Fruit fly (Drosophila melanogaster): ENCODE data around the gene CG15042.
A peak's percentile ranks its signal among the peaks of the same experiment; 100 is the strongest.

Gene CG15042

dm6 chrX:18517415-18517814, 10.7 kb downstream of the CG15042 start (continued):
- no peak for TF ChIP-seq CG18764 (GFP tag; optimal IDR thresholded peaks at IDR 0.05)
- no peak for TF ChIP-seq CG7271 (tag; optimal IDR thresholded peaks at IDR 0.05)
- peak; percentile 51 for TF ChIP-seq CG2712 (tag; optimal IDR thresholded peaks at IDR 0.05)
- TF ChIP-seq CG1233 (GFP tag; optimal IDR thresholded peaks at IDR 0.05) = no peak
- no peak for TF ChIP-seq ems (GFP tag; optimal IDR thresholded peaks at IDR 0.05)
- 0 out of 2 replicates have a peak, but pooled peaks have one; percentile 5 for TF ChIP-seq CG10959 (GFP tag; IDR thresholded peaks at IDR 0.05)
- no peak for TF ChIP-seq ash1 (GFP tag; optimal IDR thresholded peaks at IDR 0.05)
- TF ChIP-seq Six4 (GFP tag; optimal IDR thresholded peaks at IDR 0.05) = no peak
- TF ChIP-seq cato (GFP tag; optimal IDR thresholded peaks at IDR 0.05; ENCODE audit: borderline replicate concordance) = no peak
- TF ChIP-seq Xbp1 (GFP tag; optimal IDR thresholded peaks at IDR 0.05) = peak; percentile 57
- TF ChIP-seq tio (GFP tag; optimal IDR thresholded peaks at IDR 0.05) = peak; percentile 8
- peak; percentile 40; the same call in 1 of the 2 replicates for TF ChIP-seq vvl (GFP tag; IDR thresholded peaks at IDR 0.05)
- TF ChIP-seq CG16779 (GFP tag; IDR thresholded peaks at IDR 0.05) = no peak
- no peak for TF ChIP-seq Lpt (GFP tag; optimal IDR thresholded peaks at IDR 0.05)
- TF ChIP-seq Bteb2 (GFP tag; optimal IDR thresholded peaks at IDR 0.05) = no peak
- TF ChIP-seq repo (GFP tag; optimal IDR thresholded peaks at IDR 0.05) = no peak
- no peak for TF ChIP-seq sug (tag; optimal IDR thresholded peaks at IDR 0.05)
- TF ChIP-seq Sin3A (optimal IDR thresholded peaks at IDR 0.05) = no peak
- TF ChIP-seq Sry-β (GFP tag; optimal IDR thresholded peaks at IDR 0.05) = no peak
- no peak for TF ChIP-seq Spps (tag; optimal IDR thresholded peaks at IDR 0.05)
- TF ChIP-seq Hey (tag; optimal IDR thresholded peaks at IDR 0.05) = no peak
- TF ChIP-seq al (GFP tag; IDR thresholded peaks at IDR 0.05) = no peak
- TF ChIP-seq salm (tag; optimal IDR thresholded peaks at IDR 0.05) = no peak
- peak; percentile 59 for TF ChIP-seq CG42726 (GFP tag; IDR thresholded peaks at IDR 0.05; ENCODE audit: partially characterized antibody)
- TF ChIP-seq ham (GFP tag; IDR thresholded peaks at IDR 0.05) = no peak
- TF ChIP-seq nau (GFP tag; optimal IDR thresholded peaks at IDR 0.05) = no peak
- TF ChIP-seq Nf-YA (GFP tag; IDR thresholded peaks at IDR 0.05) = peak; percentile 38; the same call in 1 of the 2 replicates
- TF ChIP-seq CG2116 (GFP tag; optimal IDR thresholded peaks at IDR 0.05) = peak; percentile 11
- no peak for TF ChIP-seq Stat92E (GFP tag; optimal IDR thresholded peaks at IDR 0.05)
- no peak for TF ChIP-seq Hmr (GFP tag; optimal IDR thresholded peaks at IDR 0.05)
- TF ChIP-seq Dek (tag; optimal IDR thresholded peaks at IDR 0.05) = no peak
- TF ChIP-seq crol (GFP tag; IDR thresholded peaks at IDR 0.05) = no peak
- no peak for TF ChIP-seq CG18011 (GFP tag; optimal IDR thresholded peaks at IDR 0.05)
- no peak for TF ChIP-seq en (GFP tag; optimal IDR thresholded peaks at IDR 0.05)
- no peak for TF ChIP-seq Lim3 (GFP tag; IDR thresholded peaks at IDR 0.05)
- peak; percentile 62; the same call in 1 of the 2 replicates for TF ChIP-seq Awh (GFP tag; IDR thresholded peaks at IDR 0.05)
- TF ChIP-seq phol (tag; optimal IDR thresholded peaks at IDR 0.05) = no peak
- TF ChIP-seq disco-r (GFP tag; optimal IDR thresholded peaks at IDR 0.05) = no peak
- TF ChIP-seq sc (optimal IDR thresholded peaks at IDR 0.05) = no peak
- TF ChIP-seq sc (GFP tag; optimal IDR thresholded peaks at IDR 0.05) = peak; percentile 12
- 0 out of 2 replicates have a peak, but pooled peaks have one; percentile 32 for TF ChIP-seq sisA (GFP tag; IDR thresholded peaks at IDR 0.05)
- peak; percentile 49 for TF ChIP-seq NfI (GFP tag; optimal IDR thresholded peaks at IDR 0.05)
- TF ChIP-seq CG3163 (GFP tag; optimal IDR thresholded peaks at IDR 0.05) = no peak
- TF ChIP-seq da (GFP tag; optimal IDR thresholded peaks at IDR 0.05) = no peak
- peak; percentile 19; the same call in 1 of the 3 replicates for TF ChIP-seq HLH4C (GFP tag; IDR thresholded peaks at IDR 0.05; ENCODE audit: partially characterized antibody)
- TF ChIP-seq CG11696 (GFP tag; IDR thresholded peaks at IDR 0.05) = no peak
- TF ChIP-seq Elba2 (GFP tag; optimal IDR thresholded peaks at IDR 0.05) = peak; percentile 9
- no peak for TF ChIP-seq CG15514 (GFP tag; optimal IDR thresholded peaks at IDR 0.05)
- TF ChIP-seq crc (GFP tag; optimal IDR thresholded peaks at IDR 0.05) = no peak
- no peak for TF ChIP-seq C15 (GFP tag; IDR thresholded peaks at IDR 0.05)
- TF ChIP-seq mld (GFP tag; IDR thresholded peaks at IDR 0.05; ENCODE audit: partially characterized antibody) = no peak
- 0 out of 3 replicates have a peak, but pooled peaks have one; percentile 16 for TF ChIP-seq croc (GFP tag; conservative IDR thresholded peaks at IDR 0.05)
